Worm (Caenorhabditis elegans): Measurements from ENCODE around the gene R08B4.3.

The R08B4.3 gene

DNA sequence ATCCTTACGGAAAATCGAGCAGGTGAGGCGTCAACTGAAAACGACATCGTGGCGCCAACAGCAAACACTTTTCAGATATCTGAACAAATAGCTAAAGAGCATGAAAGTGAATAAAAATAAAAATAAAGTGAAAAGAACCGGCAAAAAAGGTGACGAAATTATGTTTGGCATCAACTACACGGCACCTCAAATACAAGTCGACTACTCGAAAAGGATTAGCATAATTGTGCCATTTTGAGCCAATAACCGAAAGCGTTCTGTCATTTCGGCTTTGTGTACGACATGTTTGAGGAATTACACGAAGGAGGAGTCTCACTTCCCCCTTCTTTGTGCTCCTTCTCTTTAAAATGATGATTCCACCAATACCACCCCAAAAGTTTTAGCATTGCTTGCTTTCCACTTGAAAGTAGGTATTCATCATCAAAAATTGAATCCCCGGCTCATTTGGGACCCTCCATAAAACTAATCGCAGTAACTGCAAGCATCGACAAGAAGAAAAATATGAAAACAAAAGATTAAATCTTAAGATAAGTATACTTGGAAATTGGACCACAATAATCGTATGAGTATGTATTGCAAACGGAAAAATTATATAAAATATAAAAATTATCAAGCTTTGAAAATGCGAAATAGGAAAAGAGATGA lies 14.1 kb upstream of the R08B4.3 start:
- TF ChIP-seq mml-1 (tag; optimal IDR thresholded peaks at IDR 0.05): no peak
- no peak for TF ChIP-seq pha-4 (tag; optimal IDR thresholded peaks at IDR 0.05)
- TF ChIP-seq fkh-2 (tag; optimal IDR thresholded peaks at IDR 0.05): no peak
- no peak for TF ChIP-seq lin-39 (tag; optimal IDR thresholded peaks at IDR 0.05)
- no peak for TF ChIP-seq ceh-16 (tag; optimal IDR thresholded peaks at IDR 0.05)
- TF ChIP-seq unc-62 (GFP tag; optimal IDR thresholded peaks at IDR 0.05): no peak
- no peak for TF ChIP-seq nhr-12 (tag; optimal IDR thresholded peaks at IDR 0.05)
- no peak for TF ChIP-seq sea-2 (GFP tag; optimal IDR thresholded peaks at IDR 0.05)
- TF ChIP-seq ceh-82 (tag; optimal IDR thresholded peaks at IDR 0.05): no peak
- TF ChIP-seq lin-15B (tag; optimal IDR thresholded peaks at IDR 0.05): no peak
- no peak for TF ChIP-seq nhr-76 (tag; optimal IDR thresholded peaks at IDR 0.05)
- TF ChIP-seq nhr-43 (tag; optimal IDR thresholded peaks at IDR 0.05; ENCODE audit: poor library complexity, severe bottlenecking): no peak
- TF ChIP-seq ZK546.5 (tag; optimal IDR thresholded peaks at IDR 0.05): no peak
- no peak for TF ChIP-seq fos-1 (tag; optimal IDR thresholded peaks at IDR 0.05)
- TF ChIP-seq fkh-10 (GFP tag; optimal IDR thresholded peaks at IDR 0.05): no peak
- TF ChIP-seq snpc-4 (tag; optimal IDR thresholded peaks at IDR 0.05): no peak
- no peak for TF ChIP-seq ama-1 (optimal IDR thresholded peaks at IDR 0.05)
- TF ChIP-seq pqm-1 (tag; optimal IDR thresholded peaks at IDR 0.05): no peak
- TF ChIP-seq tbx-2 (tag; optimal IDR thresholded peaks at IDR 0.05): no peak
- no peak for TF ChIP-seq nfya-1 (tag; optimal IDR thresholded peaks at IDR 0.05; ENCODE audit: insufficient read depth)

DNA sequence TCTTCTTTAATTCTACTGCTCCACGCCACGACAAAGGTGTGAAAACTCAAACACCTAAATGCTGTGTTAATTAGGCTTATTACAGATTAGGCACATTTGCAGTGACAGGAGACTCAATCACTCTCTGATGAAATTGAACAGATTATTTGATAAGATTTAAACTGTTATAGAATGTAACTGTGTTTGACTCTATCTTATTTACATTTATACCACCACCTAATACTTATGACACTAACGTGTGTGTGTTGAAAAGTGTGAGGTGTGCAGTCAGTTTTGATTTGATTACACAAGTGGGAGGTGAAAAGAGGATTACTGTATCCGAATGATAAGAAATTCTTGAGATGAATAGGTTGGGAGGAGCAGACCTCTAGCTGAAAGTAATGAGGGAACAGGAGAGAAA lies 11.5 kb upstream of the R08B4.3 start:
- TF ChIP-seq ceh-82 (tag; optimal IDR thresholded peaks at IDR 0.05) (no peak), nhr-77 (tag; optimal IDR thresholded peaks at IDR 0.05) (no peak), fkh-2 (tag; optimal IDR thresholded peaks at IDR 0.05) (no peak), pha-4 (tag; optimal IDR thresholded peaks at IDR 0.05) (peak; percentile 51), aly-2 (tag; optimal IDR thresholded peaks at IDR 0.05) (no peak), tbx-2 (tag; optimal IDR thresholded peaks at IDR 0.05) (no peak), elt-2 (tag; optimal IDR thresholded peaks at IDR 0.05) (peak; percentile 78), pqm-1 (tag; optimal IDR thresholded peaks at IDR 0.05) (peak; percentile 51), nhr-25 (tag; optimal IDR thresholded peaks at IDR 0.05) (no peak), lin-39 (tag; optimal IDR thresholded peaks at IDR 0.05) (no peak)

DNA sequence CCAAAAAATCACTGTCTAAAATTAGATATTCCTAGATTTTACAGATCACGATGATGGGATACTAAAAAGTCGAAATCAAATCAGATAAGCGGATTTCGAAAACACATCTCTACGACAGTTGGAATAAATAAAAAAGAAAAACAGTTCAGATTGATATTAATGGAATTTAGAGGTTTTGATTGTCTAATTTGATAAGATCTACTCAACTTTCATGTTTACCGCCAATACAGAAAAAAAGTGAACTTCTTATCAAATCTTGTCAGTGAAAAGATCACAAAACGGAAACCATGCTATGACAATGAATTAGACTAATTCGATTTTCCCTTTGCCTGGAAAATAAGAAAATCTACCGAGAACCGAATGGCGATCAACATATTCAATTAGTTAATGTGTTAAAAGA lies 5.5 kb upstream of the R08B4.3 start:
- TF ChIP-seq sea-2 (GFP tag; optimal IDR thresholded peaks at IDR 0.05): no peak
- no peak for TF ChIP-seq fkh-2 (tag; optimal IDR thresholded peaks at IDR 0.05)

DNA sequence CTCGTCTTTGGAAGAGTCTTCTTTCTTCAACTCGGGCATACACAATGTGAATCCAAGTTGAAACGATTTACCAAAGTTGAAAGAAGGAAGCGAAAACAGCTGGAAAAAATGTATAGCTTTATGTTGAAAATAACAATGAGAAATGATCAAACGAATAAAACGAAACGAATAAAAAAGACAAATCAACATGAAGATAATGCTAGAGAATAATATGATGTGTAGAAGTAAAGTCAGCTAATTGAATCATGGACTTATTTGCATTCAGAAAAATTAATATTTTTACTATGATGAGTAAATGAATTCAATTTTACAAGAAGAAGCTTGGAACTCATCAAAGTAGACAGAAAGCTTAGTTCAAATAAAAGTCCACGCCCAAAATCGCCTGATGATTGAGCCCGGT lies 4.7 kb upstream of the R08B4.3 start, which contains the start of gene alr-1:
alr-1 (minus strand) TSS at position 101 of the 400 bp plus-strand sequence.
- TF ChIP-seq snpc-4 (tag; optimal IDR thresholded peaks at IDR 0.05) (no peak), unc-62 (GFP tag; optimal IDR thresholded peaks at IDR 0.05) (no peak), ceh-28 (tag; optimal IDR thresholded peaks at IDR 0.05) (no peak), pha-4 (tag; optimal IDR thresholded peaks at IDR 0.05) (no peak), unc-39 (tag; optimal IDR thresholded peaks at IDR 0.05) (no peak), nhr-28 (tag; optimal IDR thresholded peaks at IDR 0.05) (no peak), elt-3 (tag; optimal IDR thresholded peaks at IDR 0.05) (no peak), eor-1 (tag; optimal IDR thresholded peaks at IDR 0.05) (no peak), egl-5 (tag; optimal IDR thresholded peaks at IDR 0.05) (no peak)

DNA sequence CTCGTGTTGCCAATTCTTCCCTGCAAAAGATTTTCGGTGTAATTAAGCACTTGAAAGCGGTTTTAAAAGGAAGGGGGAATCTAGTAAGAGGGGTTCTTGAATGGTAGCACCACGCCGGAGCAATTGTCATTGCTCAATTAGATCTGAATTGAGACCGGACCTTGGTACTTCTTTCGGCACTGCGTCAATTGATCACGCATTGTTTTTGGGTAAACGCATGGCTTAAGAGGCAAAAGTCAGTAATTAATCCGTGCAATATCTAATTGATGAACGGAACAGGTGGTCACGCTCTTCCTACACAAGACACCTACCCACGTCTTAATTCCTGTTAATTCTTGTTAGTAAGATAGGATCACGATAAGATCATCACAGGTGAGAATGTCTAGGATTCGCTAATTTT lies 3.2 kb upstream of the R08B4.3 start:
- no peak for TF ChIP-seq fkh-2 (tag; optimal IDR thresholded peaks at IDR 0.05)
- no peak for TF ChIP-seq unc-62 (GFP tag; optimal IDR thresholded peaks at IDR 0.05)
- no peak for TF ChIP-seq eor-1 (tag; optimal IDR thresholded peaks at IDR 0.05)
- TF ChIP-seq fkh-10 (GFP tag; optimal IDR thresholded peaks at IDR 0.05): no peak
- TF ChIP-seq ceh-82 (tag; optimal IDR thresholded peaks at IDR 0.05): no peak
- no peak for TF ChIP-seq nhr-77 (tag; optimal IDR thresholded peaks at IDR 0.05)
- no peak for TF ChIP-seq nhr-43 (tag; optimal IDR thresholded peaks at IDR 0.05; ENCODE audit: poor library complexity, severe bottlenecking)

DNA sequence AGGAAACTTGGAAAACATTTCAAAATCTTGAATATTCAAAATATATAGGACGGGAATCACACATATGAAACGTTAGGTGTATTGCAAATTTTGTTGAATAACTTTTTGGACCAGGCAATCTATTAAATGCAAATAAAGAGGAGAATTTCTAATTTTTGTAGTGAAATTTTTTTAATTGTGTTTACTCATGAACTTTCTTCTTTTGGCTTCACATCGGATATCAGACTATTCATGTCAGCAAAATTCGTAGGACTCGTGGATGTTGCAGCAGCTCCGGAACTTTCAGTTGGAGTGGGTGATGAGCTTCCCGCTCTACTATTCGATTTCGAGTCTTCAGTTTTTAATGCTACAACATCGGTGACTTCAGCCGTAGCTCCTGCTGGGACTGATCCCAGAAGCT lies 1.6 kb upstream of the R08B4.3 start:
- TF ChIP-seq nhr-77 (tag; optimal IDR thresholded peaks at IDR 0.05) (no peak), fkh-2 (tag; optimal IDR thresholded peaks at IDR 0.05) (no peak), egl-5 (tag; optimal IDR thresholded peaks at IDR 0.05) (no peak), nhr-11 (tag; optimal IDR thresholded peaks at IDR 0.05) (no peak), nfya-1 (tag; optimal IDR thresholded peaks at IDR 0.05; ENCODE audit: insufficient read depth) (no peak), egl-27 (tag; optimal IDR thresholded peaks at IDR 0.05) (no peak), hmg-11 (tag; optimal IDR thresholded peaks at IDR 0.05) (no peak), mdl-1 (tag; optimal IDR thresholded peaks at IDR 0.05) (no peak), nhr-23 (tag; optimal IDR thresholded peaks at IDR 0.05) (no peak), ceh-82 (tag; optimal IDR thresholded peaks at IDR 0.05) (no peak), R02D3.7 (tag; optimal IDR thresholded peaks at IDR 0.05) (no peak), nhr-237 (tag; optimal IDR thresholded peaks at IDR 0.05) (no peak)
